Fruit fly (Drosophila melanogaster) whole organism, embryonic: ENCODE measurements around the gene CG7953.

ENCODE experiments used
- Adf1 ChIP-seq: fragments of 200-800 bp; sonication (Bioruptor generic); IDR thresholded peaks from 2 replicates; pipeline ENCODE4 v1.3.6; 2022; ENCODE audit warnings: missing biosample characterization, missing genetic modification characterization
- Awh ChIP-seq: fragments of 200-800 bp; sonication (Bioruptor generic); IDR thresholded peaks from 2 replicates; pipeline ENCODE4, ENCODE4 v1.3.6; 2022; ENCODE audit warnings: missing biosample characterization, missing genetic modification characterization
- BEAF-32 ChIP-seq: fragments of 200-800 bp; sonication (Bioruptor generic); optimal IDR thresholded peaks from 3 replicates; lab custom pipeline; 2017; ENCODE audit warnings: missing biosample characterization, missing genetic modification characterization, mild to moderate bottlenecking, moderate library complexity, missing genetic modification reagents
- CG10209 ChIP-seq: fragments of 200-800 bp; sonication (Bioruptor generic); optimal IDR thresholded peaks from 3 replicates; lab custom pipeline; 2017; ENCODE audit warnings: missing biosample characterization, mild to moderate bottlenecking, missing genetic modification characterization, missing genetic modification reagents
- CG10366 ChIP-seq: fragments of 200-800 bp; sonication (Bioruptor generic); IDR thresholded peaks from 2 replicates; pipeline ENCODE4 v1.3.6; 2022; ENCODE audit warnings: missing biosample characterization, missing genetic modification characterization
- CG10431 ChIP-seq: fragments of 200-800 bp; sonication (Bioruptor generic); optimal IDR thresholded peaks from 3 replicates; lab custom pipeline; 2018; ENCODE audit warnings: missing biosample characterization, mild to moderate bottlenecking, missing genetic modification characterization
- CG11398 ChIP-seq: fragments of 200-800 bp; sonication (Bioruptor generic); optimal IDR thresholded peaks from 2 replicates; lab custom pipeline; 2016; ENCODE audit warnings: missing biosample characterization, missing genetic modification characterization
- CG12391 ChIP-seq: fragments of 200-800 bp; sonication (Bioruptor generic); optimal IDR thresholded peaks from 3 replicates; lab custom pipeline; 2018; ENCODE audit warnings: missing biosample characterization, mild to moderate bottlenecking, missing genetic modification characterization, moderate library complexity
- CG13123 ChIP-seq: fragments of 200-800 bp; sonication (Bioruptor generic); optimal IDR thresholded peaks from 2 replicates; lab custom pipeline; 2016; ENCODE audit warnings: missing biosample characterization, missing genetic modification characterization
- CG17612 ChIP-seq: fragments of 200-800 bp; sonication (Bioruptor generic); IDR thresholded peaks from 2 replicates; pipeline ENCODE4 v1.3.6; 2022; ENCODE audit warnings: missing biosample characterization, missing genetic modification characterization
- CG18619 ChIP-seq: fragments of 200-800 bp; sonication (Bioruptor generic); optimal IDR thresholded peaks from 3 replicates; lab custom pipeline; 2017; ENCODE audit warnings: missing biosample characterization, mild to moderate bottlenecking, missing genetic modification characterization
- CG30403 ChIP-seq: fragments of 200-800 bp; sonication (Bioruptor generic); optimal IDR thresholded peaks from 3 replicates; lab custom pipeline; 2016; ENCODE audit warnings: missing biosample characterization, missing genetic modification characterization
- CG3065 ChIP-seq: fragments of 200-800 bp; sonication (Bioruptor generic); optimal IDR thresholded peaks from 2 replicates; lab custom pipeline; 2016; ENCODE audit warnings: missing biosample characterization, missing genetic modification characterization
- CG34376 ChIP-seq: fragments of 200-800 bp; sonication (Bioruptor generic); optimal IDR thresholded peaks from 2 replicates; lab custom pipeline; 2018; ENCODE audit warnings: missing biosample characterization, mild to moderate bottlenecking, missing genetic modification characterization
- CG7357 ChIP-seq: fragments of 200-800 bp; sonication (Bioruptor generic); IDR thresholded peaks from 3 replicates; pipeline ENCODE4 v1.3.6; 2022; ENCODE audit warnings: missing biosample characterization, missing genetic modification characterization
- CG8924 ChIP-seq: fragments of 200-800 bp; optimal IDR thresholded peaks from 3 replicates; lab custom pipeline; 2019; ENCODE audit warnings: missing biosample characterization, mild to moderate bottlenecking, missing genetic modification characterization, moderate library complexity
- Chrac-16 ChIP-seq: fragments of 200-800 bp; sonication (Bioruptor generic); optimal IDR thresholded peaks from 3 replicates; lab custom pipeline; 2016; ENCODE audit warnings: missing biosample characterization, missing genetic modification characterization
- HHEX ChIP-seq: fragments of 200-800 bp; sonication (Bioruptor generic); optimal IDR thresholded peaks from 3 replicates; lab custom pipeline; 2017; ENCODE audit warnings: missing biosample characterization, mild to moderate bottlenecking, missing genetic modification characterization, missing genetic modification reagents
- HLH4C ChIP-seq: fragments of 200-800 bp; sonication (Bioruptor generic); IDR thresholded peaks from 3 replicates; pipeline ENCODE4 v1.3.6; 2022; ENCODE audit warnings: missing biosample characterization, missing genetic modification characterization; ENCODE audit not compliant: partially characterized antibody
- Hsf ChIP-seq: fragments of 200-800 bp; sonication (Bioruptor generic); optimal IDR thresholded peaks from 3 replicates; lab custom pipeline; 2016; ENCODE audit warnings: missing biosample characterization, missing genetic modification characterization
- Lhr ChIP-seq: fragments of 200-800 bp; sonication (Bioruptor generic); optimal IDR thresholded peaks from 3 replicates; lab custom pipeline; 2017; ENCODE audit warnings: mild to moderate bottlenecking, missing biosample characterization, missing genetic modification reagents, missing genetic modification characterization
- Meics ChIP-seq: fragments of 200-800 bp; sonication (Bioruptor generic); optimal IDR thresholded peaks from 2 replicates; lab custom pipeline; 2017; ENCODE audit warnings: missing biosample characterization, mild to moderate bottlenecking, missing genetic modification characterization
- Mes4 ChIP-seq: fragments of 200-800 bp; sonication (Bioruptor generic); optimal IDR thresholded peaks from 2 replicates; lab custom pipeline; 2016; ENCODE audit warnings: missing biosample characterization, missing genetic modification characterization
- Rx ChIP-seq: fragments of 200-800 bp; sonication (Bioruptor generic); IDR thresholded peaks from 2 replicates; pipeline ENCODE4 v1.3.6; 2022; ENCODE audit warnings: missing biosample characterization, missing genetic modification characterization
- Side ChIP-seq: fragments of 200-800 bp; sonication (Bioruptor generic); optimal IDR thresholded peaks from 2 replicates; lab custom pipeline; 2016; ENCODE audit warnings: missing biosample characterization, missing genetic modification characterization
- Tbp ChIP-seq: fragments of >200 bp; optimal IDR thresholded peaks from 2 replicates; lab custom pipeline; 2018; ENCODE audit warnings: missing biosample characterization, missing genetic modification characterization
- Trl ChIP-seq, 3 experiments: fragments of >200 bp in 2 of 3; fragments of 200-800 bp in 1 of 3; sonication (Bioruptor generic) in 1 of 3; optimal IDR thresholded peaks; 2 replicates in 1 of 3; 3 replicates in 2 of 3; lab custom pipeline; 2016 to 2017; ENCODE audit warnings: missing biosample characterization in 1 of 3, missing genetic modification characterization in 1 of 3
- Usf ChIP-seq: fragments of 200-800 bp; sonication (Bioruptor generic); optimal IDR thresholded peaks from 2 replicates; lab custom pipeline; 2017; ENCODE audit warnings: missing genotype, missing biosample characterization, missing genetic modification characterization
- bbx ChIP-seq: fragments of 200-800 bp; sonication (Bioruptor generic); IDR thresholded peaks from 2 replicates; pipeline ENCODE4 v1.3.6; 2022; ENCODE audit warnings: missing biosample characterization, missing genetic modification characterization; ENCODE audit not compliant: partially characterized antibody
- cad ChIP-seq: fragments of >200 bp; optimal IDR thresholded peaks from 2 replicates; lab custom pipeline; 2017; ENCODE audit warnings: missing biosample characterization, missing genetic modification characterization
- cas ChIP-seq: fragments of 200-800 bp; sonication (Bioruptor generic); IDR thresholded peaks from 2 replicates; pipeline ENCODE4 v1.3.6; 2022; ENCODE audit warnings: missing biosample characterization, missing genetic modification characterization
- ci ChIP-seq: fragments of 200-800 bp; sonication (Bioruptor generic); IDR thresholded peaks from 3 replicates; pipeline ENCODE4 v1.3.6; 2022; ENCODE audit warnings: missing biosample characterization, missing genetic modification characterization
- dan ChIP-seq: fragments of 200-800 bp; sonication (Bioruptor generic); IDR thresholded peaks from 2 replicates; pipeline ENCODE4 v1.3.6; 2022; ENCODE audit warnings: missing biosample characterization, missing genetic modification characterization
- dysf ChIP-seq: fragments of 200-800 bp; sonication (Bioruptor generic); IDR thresholded peaks from 3 replicates; pipeline ENCODE4 v1.3.6; 2022; ENCODE audit warnings: missing biosample characterization, missing genetic modification characterization
- fd96Cb ChIP-seq: fragments of 200-800 bp; sonication (Bioruptor generic); optimal IDR thresholded peaks from 2 replicates; lab custom pipeline; 2018; ENCODE audit warnings: missing biosample characterization, mild to moderate bottlenecking, missing genetic modification characterization, moderate library complexity
- gcm ChIP-seq: fragments of 200-800 bp; sonication (Bioruptor generic); optimal IDR thresholded peaks from 2 replicates; lab custom pipeline; 2019; ENCODE audit warnings: missing biosample characterization, mild to moderate bottlenecking, missing genetic modification characterization, moderate library complexity
- kah ChIP-seq: fragments of 200-800 bp; sonication (Bioruptor generic); optimal IDR thresholded peaks from 2 replicates; lab custom pipeline; 2018; ENCODE audit warnings: missing biosample characterization, mild to moderate bottlenecking, missing genetic modification characterization
- mld ChIP-seq: fragments of 200-800 bp; sonication (Bioruptor generic); IDR thresholded peaks from 3 replicates; pipeline ENCODE4 v1.3.6; 2022; ENCODE audit warnings: missing biosample characterization, missing genetic modification characterization; ENCODE audit not compliant: partially characterized antibody
- nau ChIP-seq: fragments of 200-800 bp; sonication (Bioruptor generic); optimal IDR thresholded peaks from 3 replicates; lab custom pipeline; 2017; ENCODE audit warnings: missing biosample characterization, mild to moderate bottlenecking, missing genetic modification characterization, missing genetic modification reagents
- oc ChIP-seq: fragments of 200-800 bp; sonication (Bioruptor generic); optimal IDR thresholded peaks from 2 replicates; lab custom pipeline; 2018; ENCODE audit warnings: missing biosample characterization, mild to moderate bottlenecking, missing genetic modification characterization, moderate library complexity
- pfk ChIP-seq: fragments of 200-800 bp; sonication (Bioruptor generic); optimal IDR thresholded peaks from 2 replicates; lab custom pipeline; 2018; ENCODE audit warnings: missing biosample characterization, mild to moderate bottlenecking, missing genetic modification characterization, moderate library complexity
- phol ChIP-seq: fragments of 200-800 bp; sonication (Bioruptor generic); optimal IDR thresholded peaks from 3 replicates; lab custom pipeline; 2018; ENCODE audit warnings: missing biosample characterization, mild to moderate bottlenecking, missing genetic modification characterization, moderate library complexity
- pita ChIP-seq: fragments of 200-800 bp; sonication (Bioruptor generic); optimal IDR thresholded peaks from 2 replicates; lab custom pipeline; 2017; ENCODE audit warnings: missing biosample characterization, mild to moderate bottlenecking, missing genetic modification characterization
- pros ChIP-seq: fragments of 200-800 bp; sonication (Bioruptor generic); optimal IDR thresholded peaks from 3 replicates; lab custom pipeline; 2019; ENCODE audit warnings: missing biosample characterization, mild to moderate bottlenecking, missing genetic modification characterization, moderate library complexity
- salm ChIP-seq: fragments of 200-800 bp; sonication (Bioruptor generic); optimal IDR thresholded peaks from 2 replicates; lab custom pipeline; 2018; ENCODE audit warnings: missing biosample characterization, mild to moderate bottlenecking, missing genetic modification characterization
- slp2 ChIP-seq: fragments of 200-800 bp; sonication (Bioruptor generic); optimal IDR thresholded peaks from 2 replicates; lab custom pipeline; 2016; ENCODE audit warnings: missing biosample characterization, missing genetic modification characterization
- trh ChIP-seq: fragments of 200-800 bp; sonication (Bioruptor generic); optimal IDR thresholded peaks from 2 replicates; lab custom pipeline; 2016; ENCODE audit warnings: missing biosample characterization, missing genetic modification characterization
- wek ChIP-seq: fragments of 200-800 bp; sonication (Bioruptor generic); optimal IDR thresholded peaks from 3 replicates; lab custom pipeline; 2018; ENCODE audit warnings: missing biosample characterization, mild to moderate bottlenecking, missing genetic modification characterization, moderate library complexity
- zf30C ChIP-seq: fragments of 200-800 bp; sonication (Bioruptor generic); optimal IDR thresholded peaks from 3 replicates; lab custom pipeline; 2018; ENCODE audit warnings: missing biosample characterization, mild to moderate bottlenecking, missing genetic modification characterization
- zfh1 ChIP-seq: fragments of 200-800 bp; sonication (Bioruptor generic); IDR thresholded peaks from 3 replicates; pipeline ENCODE4 v1.3.6; 2022; ENCODE audit warnings: missing biosample characterization, missing genetic modification characterization

The CG7953 gene

dm6 chr2L:13839744-13840151, 8.0 kb upstream of the CG7953 start (continued):
- peak; percentile 88 for TF ChIP-seq phol (tag; lab: Kevin White, UChicago)
- no peak for TF ChIP-seq pita (GFP tag; lab: Kevin White, UChicago)
- peak; percentile 77 for TF ChIP-seq nau (GFP tag; lab: Kevin White, UChicago)
- TF ChIP-seq fd96Cb = peak; percentile 83
- TF ChIP-seq salm (tag; lab: Kevin White, UChicago) = peak; percentile 67
- no peak for TF ChIP-seq cas
- TF ChIP-seq CG34376 (GFP tag; lab: Kevin White, UChicago) = no peak
- TF ChIP-seq HLH4C (GFP tag; lab: Robert Waterston, UW) = no peak
- peak; percentile 84 for TF ChIP-seq dysf (GFP tag; lab: Robert Waterston, UW)
- TF ChIP-seq zf30C (GFP tag; lab: Kevin White, UChicago) = peak; percentile 18
- TF ChIP-seq wek (GFP tag; lab: Kevin White, UChicago) = peak; percentile 32
- peak; percentile 89 for TF ChIP-seq CG8924 (tag; lab: Kevin White, UChicago)
- peak; percentile 80 for TF ChIP-seq CG10209 (GFP tag; lab: Kevin White, UChicago)
- TF ChIP-seq Awh (GFP tag; lab: Robert Waterston, UW) = peak; percentile 45; the same call in 1 of the 2 replicates
- TF ChIP-seq Mes4 (GFP tag; lab: Kevin White, UChicago) = peak; percentile 70
- TF ChIP-seq CG17612 (GFP tag; lab: Robert Waterston, UW) = peak; percentile 37; the same call in 1 of the 2 replicates
- no peak for TF ChIP-seq cad (GFP tag; lab: Kevin White, UChicago)
- TF ChIP-seq slp2 = peak; percentile 80
- TF ChIP-seq CG18619 = peak; percentile 82
- TF ChIP-seq Hsf = peak; percentile 92
- TF ChIP-seq kah = peak; percentile 22
- peak; percentile 87 for TF ChIP-seq oc
- peak; percentile 61 for TF ChIP-seq HHEX (GFP tag; lab: Kevin White, UChicago)
- TF ChIP-seq zfh1 (GFP tag; lab: Robert Waterston, UW) = 0 out of 3 replicates have a peak, but pooled peaks have one; percentile 37
- no peak for TF ChIP-seq pfk (GFP tag; lab: Kevin White, UChicago)
- TF ChIP-seq bbx = no peak
- peak; percentile 63 for TF ChIP-seq Lhr (GFP tag; lab: Kevin White, UChicago)
- peak; percentile 28 for TF ChIP-seq CG10431 (GFP tag; lab: Kevin White, UChicago)
- TF ChIP-seq Chrac-16 (GFP tag; lab: Kevin White, UChicago) = peak; percentile 67
- no peak for TF ChIP-seq Tbp (GFP tag; lab: Kevin White, UChicago)
- TF ChIP-seq BEAF-32 (GFP tag; lab: Kevin White, UChicago) = no peak
- TF ChIP-seq Meics = peak; percentile 79
- TF ChIP-seq Trl (optimal IDR thresholded peaks at IDR 0.05; lab: Kevin White, UChicago) = no peak
- peak; percentile 62 for TF ChIP-seq Trl (GFP tag; optimal IDR thresholded peaks at IDR 0.05; lab: Kevin White, UChicago)
- TF ChIP-seq CG11398 (GFP tag; lab: Kevin White, UChicago) = peak; percentile 59
- TF ChIP-seq CG7357 (GFP tag; lab: Robert Waterston, UW) = peak; percentile 60; the same call in 1 of the 3 replicates
- peak; percentile 49 for TF ChIP-seq CG13123 (GFP tag; lab: Kevin White, UChicago)
- TF ChIP-seq CG10366 = peak; percentile 84
- TF ChIP-seq ci = peak; percentile 78
- TF ChIP-seq mld (GFP tag; lab: Robert Waterston, UW) = no peak
- peak; percentile 67 for TF ChIP-seq gcm (GFP tag; lab: Kevin White, UChicago)
- TF ChIP-seq CG30403 (GFP tag; lab: Kevin White, UChicago) = peak; percentile 92
- peak; percentile 84 for TF ChIP-seq CG12391 (tag; lab: Kevin White, UChicago)
- peak; percentile 42 for TF ChIP-seq Adf1 (GFP tag; lab: Robert Waterston, UW)
- peak; percentile 57 for TF ChIP-seq Side (GFP tag; lab: Kevin White, UChicago)
- peak; percentile 56 for TF ChIP-seq trh (GFP tag; lab: Kevin White, UChicago)
- TF ChIP-seq Rx (GFP tag; lab: Robert Waterston, UW) = 0 out of 2 replicates have a peak, but pooled peaks have one; percentile 42
- TF ChIP-seq Usf = peak; percentile 55
- peak; percentile 50 for TF ChIP-seq CG3065 (GFP tag; lab: Kevin White, UChicago)
- TF ChIP-seq dan (GFP tag; lab: Robert Waterston, UW) = no peak
- TF ChIP-seq pros (GFP tag; lab: Kevin White, UChicago) = no peak
